Worm (Caenorhabditis elegans) whole organism, late embryonic: ENCODE measurements around the gene scyl-1.
A peak's percentile ranks its signal among the peaks of the same experiment; 100 is the strongest.

Source experiments
- C08G9.2 ChIP-seq: sonication (generic microtip); optimal IDR thresholded peaks from 2 replicates; lab custom pipeline; 2016; ENCODE audit warnings: mild to moderate bottlenecking, missing genetic modification characterization, moderate library complexity, missing compliant biosample characterization
- F13H6.1 ChIP-seq: sonication (generic microtip); optimal IDR thresholded peaks from 2 replicates; lab custom pipeline; 2016; ENCODE audit warnings: missing genetic modification characterization, missing compliant biosample characterization
- K02D7.2 ChIP-seq: sonication (generic microtip); optimal IDR thresholded peaks from 2 replicates; lab custom pipeline; 2017; ENCODE audit warnings: mild to moderate bottlenecking, missing genetic modification characterization, missing compliant biosample characterization
- K09A11.1 ChIP-seq: sonication (generic microtip); optimal IDR thresholded peaks from 2 replicates; lab custom pipeline; 2017; ENCODE audit warnings: antibody characterized with exemption, mild to moderate bottlenecking, missing genetic modification characterization, missing compliant biosample characterization; ENCODE audit not compliant: insufficient read depth
- T23F11.4 ChIP-seq: fragments of 200-800 bp; sonication (Bioruptor generic); optimal IDR thresholded peaks from 2 replicates; lab custom pipeline; 2018; ENCODE audit warnings: mild to moderate bottlenecking, missing genetic modification characterization, missing compliant biosample characterization
- ahr-1 ChIP-seq: sonication (generic microtip); optimal IDR thresholded peaks from 2 replicates; lab custom pipeline; 2016; ENCODE audit warnings: missing genetic modification characterization, missing compliant biosample characterization
- ama-1 ChIP-seq: fragments of 150-350 bp; optimal IDR thresholded peaks from 2 replicates; lab custom pipeline; 2014
- ceh-18 ChIP-seq: sonication (generic microtip); optimal IDR thresholded peaks from 2 replicates; lab custom pipeline; 2016; ENCODE audit warnings: missing genetic modification characterization, missing compliant biosample characterization
- ceh-19 ChIP-seq: fragments of 200-800 bp; sonication (Bioruptor generic); optimal IDR thresholded peaks from 2 replicates; lab custom pipeline; 2018; ENCODE audit warnings: mild to moderate bottlenecking, missing genetic modification characterization, missing compliant biosample characterization
- ceh-22 ChIP-seq: sonication (generic microtip); optimal IDR thresholded peaks from 2 replicates; lab custom pipeline; 2017; ENCODE audit warnings: missing biosample characterization, missing genetic modification characterization
- ceh-24 ChIP-seq: sonication (generic microtip); optimal IDR thresholded peaks from 2 replicates; lab custom pipeline; 2016; ENCODE audit warnings: mild to moderate bottlenecking, missing genetic modification characterization, missing compliant biosample characterization
- ceh-30 ChIP-seq: fragments of 150-350 bp; optimal IDR thresholded peaks from 2 replicates; lab custom pipeline; 2014; ENCODE audit warnings: missing biosample characterization, missing genetic modification characterization
- ceh-31 ChIP-seq: sonication (generic microtip); optimal IDR thresholded peaks from 2 replicates; lab custom pipeline; 2016; ENCODE audit warnings: missing genetic modification characterization, missing compliant biosample characterization
- ceh-34 ChIP-seq: sonication (generic microtip); optimal IDR thresholded peaks from 2 replicates; lab custom pipeline; 2016; ENCODE audit warnings: mild to moderate bottlenecking, missing genetic modification characterization, missing compliant biosample characterization
- ceh-6 ChIP-seq: fragments of 200-800 bp; sonication (Bioruptor generic); optimal IDR thresholded peaks from 2 replicates; lab custom pipeline; 2018; ENCODE audit warnings: mild to moderate bottlenecking, missing genetic modification characterization, missing compliant biosample characterization
- che-1 ChIP-seq: sonication (generic microtip); optimal IDR thresholded peaks from 2 replicates; lab custom pipeline; 2016; ENCODE audit warnings: mild to moderate bottlenecking, missing genetic modification characterization, missing compliant biosample characterization
- dmd-4 ChIP-seq: sonication (generic microtip); optimal IDR thresholded peaks from 2 replicates; lab custom pipeline; 2016; ENCODE audit warnings: borderline replicate concordance, missing genetic modification characterization, missing compliant biosample characterization
- elt-2 ChIP-seq: sonication (generic microtip); optimal IDR thresholded peaks from 2 replicates; lab custom pipeline; 2016; ENCODE audit warnings: missing genetic modification reagents, missing genetic modification characterization, missing compliant biosample characterization
- elt-4 ChIP-seq: sonication (generic microtip); optimal IDR thresholded peaks from 2 replicates; lab custom pipeline; 2016; ENCODE audit warnings: missing genetic modification characterization, missing compliant biosample characterization
- eyg-1 ChIP-seq: sonication (generic microtip); optimal IDR thresholded peaks from 2 replicates; lab custom pipeline; 2016; ENCODE audit warnings: missing genotype, missing genetic modification characterization, missing compliant biosample characterization
- fkh-10 ChIP-seq: fragments of 150-350 bp; optimal IDR thresholded peaks from 2 replicates; lab custom pipeline; 2014; ENCODE audit warnings: missing biosample characterization, missing genetic modification reagents, missing genetic modification characterization
- fkh-6 ChIP-seq: sonication (generic microtip); optimal IDR thresholded peaks from 2 replicates; lab custom pipeline; 2016; ENCODE audit warnings: missing genetic modification characterization, missing compliant biosample characterization
- hlh-13 ChIP-seq: fragments of 200-800 bp; sonication (Bioruptor generic); optimal IDR thresholded peaks from 2 replicates; lab custom pipeline; 2018; ENCODE audit warnings: mild to moderate bottlenecking, missing genetic modification characterization, missing compliant biosample characterization
- hlh-30 ChIP-seq: sonication (generic microtip); optimal IDR thresholded peaks from 2 replicates; lab custom pipeline; 2017; ENCODE audit warnings: antibody characterized with exemption, missing genetic modification characterization, missing compliant biosample characterization; ENCODE audit not compliant: insufficient read depth
- hlh-6 ChIP-seq: sonication (generic microtip); optimal IDR thresholded peaks from 2 replicates; lab custom pipeline; 2016; ENCODE audit warnings: missing genotype, missing genetic modification characterization, missing compliant biosample characterization
- hlh-8 ChIP-seq: sonication (generic microtip); optimal IDR thresholded peaks from 2 replicates; lab custom pipeline; 2016; ENCODE audit warnings: missing genotype, missing genetic modification characterization, missing compliant biosample characterization
- lim-6 ChIP-seq: sonication (generic microtip); optimal IDR thresholded peaks from 2 replicates; lab custom pipeline; 2016; ENCODE audit warnings: missing genetic modification characterization, missing compliant biosample characterization
- lin-11 ChIP-seq: fragments of 200-800 bp; sonication (Bioruptor generic); optimal IDR thresholded peaks from 2 replicates; lab custom pipeline; 2018; ENCODE audit warnings: mild to moderate bottlenecking, missing genetic modification characterization, missing compliant biosample characterization
- madf-2 ChIP-seq: sonication (generic microtip); optimal IDR thresholded peaks from 2 replicates; lab custom pipeline; 2017; ENCODE audit warnings: missing genetic modification characterization, missing compliant biosample characterization
- nhr-232 ChIP-seq: sonication (generic microtip); optimal IDR thresholded peaks from 2 replicates; lab custom pipeline; 2016; ENCODE audit warnings: missing genetic modification characterization, missing compliant biosample characterization
- npax-4 ChIP-seq: sonication (generic microtip); optimal IDR thresholded peaks from 2 replicates; lab custom pipeline; 2016; ENCODE audit warnings: missing genetic modification characterization, missing compliant biosample characterization
- odd-2 ChIP-seq: sonication (generic microtip); optimal IDR thresholded peaks from 2 replicates; lab custom pipeline; 2017; ENCODE audit warnings: antibody characterized with exemption, mild to moderate bottlenecking, missing genetic modification characterization, missing compliant biosample characterization
- pag-3 ChIP-seq: sonication (generic microtip); optimal IDR thresholded peaks from 2 replicates; lab custom pipeline; 2016; ENCODE audit warnings: missing compliant biosample characterization, missing genetic modification characterization, borderline replicate concordance
- pax-1 ChIP-seq: fragments of 150-350 bp; optimal IDR thresholded peaks from 2 replicates; lab custom pipeline; 2014; ENCODE audit warnings: missing biosample characterization, missing genetic modification characterization
- pha-2 ChIP-seq: sonication (generic microtip); optimal IDR thresholded peaks from 2 replicates; lab custom pipeline; 2017; ENCODE audit warnings: mild to moderate bottlenecking, missing genetic modification characterization, missing compliant biosample characterization
- pqm-1 ChIP-seq: sonication (generic microtip); optimal IDR thresholded peaks from 2 replicates; lab custom pipeline; 2016; ENCODE audit warnings: missing genetic modification characterization, missing compliant biosample characterization
- pros-1 ChIP-seq: fragments of 150-350 bp; optimal IDR thresholded peaks from 2 replicates; lab custom pipeline; 2014; ENCODE audit warnings: missing biosample characterization, missing genetic modification reagents, missing genetic modification characterization
- rnt-1 ChIP-seq: sonication (generic microtip); optimal IDR thresholded peaks from 2 replicates; lab custom pipeline; 2016; ENCODE audit warnings: missing genetic modification characterization, missing compliant biosample characterization
- sdc-2 ChIP-seq: sonication (generic microtip); optimal IDR thresholded peaks from 2 replicates; lab custom pipeline; 2016; ENCODE audit warnings: missing genotype, missing genetic modification characterization, missing compliant biosample characterization
- sox-2 ChIP-seq: fragments of 200-800 bp; sonication (Bioruptor generic); IDR thresholded peaks from 2 replicates; pipeline ENCODE4 v1.3.6; 2022; ENCODE audit warnings: missing genetic modification reagents, missing genetic modification characterization, missing compliant biosample characterization
- sox-4 ChIP-seq: sonication (generic microtip); optimal IDR thresholded peaks from 2 replicates; lab custom pipeline; 2017; ENCODE audit warnings: mild to moderate bottlenecking, missing genetic modification characterization, inconsistent platforms, missing compliant biosample characterization
- syd-9 ChIP-seq: sonication (generic microtip); optimal IDR thresholded peaks from 2 replicates; lab custom pipeline; 2016; ENCODE audit warnings: mild to moderate bottlenecking, missing genetic modification characterization, moderate library complexity, missing compliant biosample characterization
- tbx-2 ChIP-seq: sonication (generic microtip); optimal IDR thresholded peaks from 2 replicates; lab custom pipeline; 2016; ENCODE audit warnings: missing genetic modification characterization, missing compliant biosample characterization
- tbx-7 ChIP-seq: sonication (generic microtip); optimal IDR thresholded peaks from 2 replicates; lab custom pipeline; 2016; ENCODE audit warnings: missing genotype, missing genetic modification characterization, missing compliant biosample characterization
- ttx-3 ChIP-seq: sonication (generic microtip); optimal IDR thresholded peaks from 2 replicates; lab custom pipeline; 2016; ENCODE audit warnings: missing genetic modification reagents, missing genetic modification characterization, missing compliant biosample characterization
- unc-3 ChIP-seq, 2 experiments: fragments of 200-800 bp in 1 of 2; sonication (Bioruptor generic) in 1 of 2; sonication (generic microtip) in 1 of 2; conservative IDR thresholded peaks in 1 of 2; optimal IDR thresholded peaks in 1 of 2; 2 replicates each; pipeline versions ENCODE4 v1.3.6 to Lab custom; 2016 to 2022; ENCODE audit warnings: missing compliant biosample characterization in 2 of 2, missing genetic modification characterization in 2 of 2, missing genetic modification reagents in 1 of 2
- unc-55 ChIP-seq: sonication (generic microtip); optimal IDR thresholded peaks from 2 replicates; lab custom pipeline; 2017; ENCODE audit warnings: missing biosample characterization, missing genetic modification reagents, missing genetic modification characterization
- zip-5 ChIP-seq: sonication (generic microtip); optimal IDR thresholded peaks from 2 replicates; lab custom pipeline; 2016; ENCODE audit warnings: missing genetic modification characterization, missing compliant biosample characterization
- ztf-16 ChIP-seq: sonication (generic microtip); optimal IDR thresholded peaks from 2 replicates; lab custom pipeline; 2017; ENCODE audit warnings: missing genetic modification characterization, missing compliant biosample characterization

scyl-1 gene

ce11 chrV:13003378-13003777, 38.1 kb downstream of the scyl-1 start (continued):
- TF ChIP-seq tbx-2 (tag; lab: Kevin White, UChicago) = peak; percentile 83
- peak; percentile 11 for TF ChIP-seq odd-2
- TF ChIP-seq hlh-8 (tag; lab: Kevin White, UChicago) = peak; percentile 75
- TF ChIP-seq ceh-18 (tag; lab: Kevin White, UChicago) = peak; percentile 82
- no peak for TF ChIP-seq unc-55 (GFP tag; lab: Kevin White, UChicago)
- TF ChIP-seq fkh-10 (GFP tag; lab: Kevin White, UChicago) = no peak
- TF ChIP-seq ztf-16 (tag; lab: Kevin White, UChicago) = peak; percentile 90
- TF ChIP-seq ceh-24 = peak; percentile 55
- peak; percentile 83 for TF ChIP-seq ceh-6 (GFP tag; lab: Kevin White, UChicago)
- TF ChIP-seq hlh-6 (tag; lab: Kevin White, UChicago) = peak; percentile 82
- peak; percentile 49 for TF ChIP-seq lim-6 (tag; lab: Kevin White, UChicago)
- peak; percentile 74 for TF ChIP-seq ttx-3 (tag; lab: Kevin White, UChicago)
- peak; percentile 66 for TF ChIP-seq pag-3 (tag; lab: Kevin White, UChicago)
- no peak for TF ChIP-seq ceh-22
- TF ChIP-seq elt-4 (tag; lab: Kevin White, UChicago) = no peak
- peak; percentile 45 for TF ChIP-seq zip-5
- TF ChIP-seq pha-2 (tag; lab: Kevin White, UChicago) = peak; percentile 67
- peak; percentile 78 for TF ChIP-seq madf-2 (tag; lab: Kevin White, UChicago)
- TF ChIP-seq npax-4 (tag; lab: Kevin White, UChicago) = peak; percentile 59
- TF ChIP-seq K02D7.2 (tag; lab: Kevin White, UChicago) = peak; percentile 86
- TF ChIP-seq fkh-6 (tag; lab: Kevin White, UChicago) = peak; percentile 87
- TF ChIP-seq che-1 = peak; percentile 87
- TF ChIP-seq sox-2 (GFP tag; lab: Robert Waterston, UW) = peak; percentile 71
- TF ChIP-seq K09A11.1 (tag; lab: Kevin White, UChicago) = peak; percentile 68
- TF ChIP-seq pros-1 (tag; lab: Kevin White, UChicago) = peak; percentile 52
- TF ChIP-seq tbx-7 (tag; lab: Kevin White, UChicago) = peak; percentile 1
- TF ChIP-seq ama-1 (lab: Kevin White, UChicago) = no peak
- peak; percentile 81 for TF ChIP-seq unc-3 (GFP tag; conservative IDR thresholded peaks at IDR 0.05; lab: Robert Waterston, UW)
- peak; percentile 69 for TF ChIP-seq unc-3 (tag; optimal IDR thresholded peaks at IDR 0.05; lab: Kevin White, UChicago)
- TF ChIP-seq C08G9.2 (tag; lab: Kevin White, UChicago) = peak; percentile 83
- peak; percentile 12 for TF ChIP-seq hlh-30 (tag; lab: Kevin White, UChicago)
- peak; percentile 84 for TF ChIP-seq elt-2 (tag; lab: Kevin White, UChicago)
- TF ChIP-seq eyg-1 = peak; percentile 65
- TF ChIP-seq rnt-1 = peak; percentile 76
- TF ChIP-seq F13H6.1 (tag; lab: Kevin White, UChicago) = peak; percentile 83
- peak; percentile 55 for TF ChIP-seq ahr-1 (tag; lab: Kevin White, UChicago)
- TF ChIP-seq nhr-232 (tag; lab: Kevin White, UChicago) = peak; percentile 84
- TF ChIP-seq T23F11.4 (GFP tag; lab: Kevin White, UChicago) = peak; percentile 84
- peak; percentile 82 for TF ChIP-seq dmd-4 (tag; lab: Kevin White, UChicago)
- peak; percentile 86 for TF ChIP-seq ceh-34 (tag; lab: Kevin White, UChicago)
- TF ChIP-seq sdc-2 = peak; percentile 76
- peak; percentile 67 for TF ChIP-seq ceh-31
- peak; percentile 74 for TF ChIP-seq lin-11
- peak; percentile 86 for TF ChIP-seq syd-9 (tag; lab: Kevin White, UChicago)
- no peak for TF ChIP-seq ceh-30
- no peak for TF ChIP-seq pax-1
- TF ChIP-seq ceh-19 (GFP tag; lab: Kevin White, UChicago) = peak; percentile 83
- peak; percentile 89 for TF ChIP-seq sox-4 (tag; lab: Kevin White, UChicago)
- TF ChIP-seq pqm-1 (tag; lab: Kevin White, UChicago) = peak; percentile 62
- TF ChIP-seq hlh-13 (GFP tag; lab: Kevin White, UChicago) = peak; percentile 78
